Fruit fly (Drosophila melanogaster) whole organism, wandering third instar larva: ENCODE results near the gene eIF4E5.

ENCODE experiments used
- Myc ChIP-seq: fragments of >200 bp; optimal IDR thresholded peaks from 2 replicates; lab custom pipeline; 2017
- lola ChIP-seq: fragments of >200 bp; optimal IDR thresholded peaks from 2 replicates; lab custom pipeline; 2017; ENCODE audit warnings: missing biosample characterization, missing genetic modification characterization
- psq ChIP-seq: fragments of 200-800 bp; sonication (Bioruptor generic); optimal IDR thresholded peaks from 3 replicates; lab custom pipeline; 2017; ENCODE audit warnings: missing biosample characterization, mild to moderate bottlenecking, missing genetic modification characterization, moderate library complexity
- usp ChIP-seq: fragments of >200 bp; optimal IDR thresholded peaks from 2 replicates; lab custom pipeline; 2017; ENCODE audit warnings: missing biosample characterization, missing genetic modification characterization

- TF ChIP-seq psq (GFP tag; lab: Kevin White, UChicago) (no peak), usp (GFP tag; lab: Kevin White, UChicago) (no peak), lola (GFP tag; lab: Kevin White, UChicago) (no peak), Myc (lab: Kevin White, UChicago) (no peak)
Measured at dm6 chr3L:7904560-7904959, 9.9 kb downstream of the eIF4E5 start.
